Fruit fly (Drosophila melanogaster) whole organism, wandering third instar larva: Measurements from ENCODE around the gene CG10584.

Experiments
- Abd-B ChIP-seq: fragments of >200 bp; optimal IDR thresholded peaks from 2 replicates; lab custom pipeline; 2017; ENCODE audit warnings: missing biosample characterization, missing genetic modification characterization
- CG32264 ChIP-seq: fragments of 200-800 bp; sonication (Bioruptor generic); optimal IDR thresholded peaks from 2 replicates; lab custom pipeline; 2016; ENCODE audit warnings: missing biosample characterization, missing genetic modification characterization
- CG9705 ChIP-seq: fragments of 200-800 bp; sonication (Bioruptor generic); optimal IDR thresholded peaks from 2 replicates; lab custom pipeline; 2018; ENCODE audit warnings: missing biosample characterization, mild to moderate bottlenecking, missing genetic modification characterization
- CrebA ChIP-seq: fragments of 200-800 bp; sonication (Bioruptor generic); optimal IDR thresholded peaks from 2 replicates; lab custom pipeline; 2016; ENCODE audit warnings: missing biosample characterization, mild to moderate bottlenecking, missing genetic modification characterization, borderline replicate concordance
- Dfd ChIP-seq: fragments of >200 bp; optimal IDR thresholded peaks from 2 replicates; lab custom pipeline; 2017; ENCODE audit warnings: missing biosample characterization, missing genetic modification characterization
- Dif ChIP-seq: fragments of 200-275, 200-300 bp; sonication (Bioruptor generic); optimal IDR thresholded peaks from 2 replicates; lab custom pipeline; 2018; ENCODE audit warnings: missing biosample characterization, missing genetic modification characterization; ENCODE audit not compliant: partially characterized antibody
- GATAd ChIP-seq: sonication (Bioruptor generic); optimal IDR thresholded peaks from 2 replicates; lab custom pipeline; 2016; ENCODE audit warnings: missing biosample characterization, missing genetic modification characterization
- Hnf4 ChIP-seq: fragments of 200-800 bp; sonication (Bioruptor generic); optimal IDR thresholded peaks from 2 replicates; lab custom pipeline; 2016; ENCODE audit warnings: missing biosample characterization, mild to moderate bottlenecking, missing genetic modification characterization
- Hr83 ChIP-seq: fragments of 200-300 bp; sonication (Bioruptor generic); optimal IDR thresholded peaks from 2 replicates; lab custom pipeline; 2016; ENCODE audit warnings: missing biosample characterization, mild to moderate bottlenecking, missing genetic modification characterization, moderate library complexity; ENCODE audit not compliant: poor library complexity, severe bottlenecking
- Jra ChIP-seq: sonication (Bioruptor generic); optimal IDR thresholded peaks from 2 replicates; lab custom pipeline; 2016; ENCODE audit warnings: missing biosample characterization, missing genetic modification characterization
- Mio ChIP-seq: sonication (Bioruptor generic); optimal IDR thresholded peaks from 2 replicates; lab custom pipeline; 2016; ENCODE audit warnings: missing biosample characterization, missing genetic modification characterization
- Myc ChIP-seq: fragments of >200 bp; optimal IDR thresholded peaks from 2 replicates; lab custom pipeline; 2017
- N ChIP-seq: fragments of >200 bp; optimal IDR thresholded peaks from 2 replicates; lab custom pipeline; 2018; ENCODE audit warnings: missing biosample characterization, missing external identifiers, missing genetic modification characterization
- OdsH ChIP-seq: fragments of 200-800 bp; sonication (Bioruptor generic); optimal IDR thresholded peaks from 2 replicates; lab custom pipeline; 2016; ENCODE audit warnings: missing biosample characterization, mild to moderate bottlenecking, missing genetic modification characterization
- Rel ChIP-seq, 2 experiments: fragments of 200-800 bp; sonication (Bioruptor generic) in 1 of 2; optimal IDR thresholded peaks; 2 replicates in 1 of 2; 3 replicates in 1 of 2; lab custom pipeline; 2016 to 2019; ENCODE audit warnings: mild to moderate bottlenecking in 2 of 2, missing biosample characterization in 2 of 2, missing genetic modification characterization in 2 of 2, moderate library complexity in 1 of 2
- Sp1 ChIP-seq: fragments of 200-800 bp; sonication (Bioruptor generic); optimal IDR thresholded peaks from 3 replicates; lab custom pipeline; 2019; ENCODE audit warnings: missing biosample characterization, mild to moderate bottlenecking, missing genetic modification characterization, moderate library complexity
- br ChIP-seq: fragments of 200-800 bp; sonication (Bioruptor generic); optimal IDR thresholded peaks from 2 replicates; lab custom pipeline; 2016; ENCODE audit warnings: missing biosample characterization, missing genetic modification characterization
- brk ChIP-seq: fragments of 200-800 bp; sonication (Bioruptor generic); optimal IDR thresholded peaks from 2 replicates; lab custom pipeline; 2016; ENCODE audit warnings: missing biosample characterization, mild to moderate bottlenecking, missing genetic modification characterization
- dl ChIP-seq, 2 experiments: fragments of 175-275, 200-275 bp in 1 of 2; fragments of 200-275 bp in 1 of 2; sonication (Bioruptor generic); optimal IDR thresholded peaks; lab custom pipeline; 2018; ENCODE audit warnings: mild to moderate bottlenecking in 2 of 2, missing biosample characterization in 2 of 2, missing genetic modification characterization in 2 of 2, moderate library complexity in 2 of 2; ENCODE audit not compliant: partially characterized antibody in 2 of 2, insufficient read depth in 1 of 2
- dmrt93B ChIP-seq: fragments of 200-800 bp; sonication (Bioruptor generic); optimal IDR thresholded peaks from 2 replicates; lab custom pipeline; 2018; ENCODE audit warnings: missing biosample characterization, mild to moderate bottlenecking, missing genetic modification characterization
- dsf ChIP-seq: sonication (Bioruptor generic); optimal IDR thresholded peaks from 2 replicates; lab custom pipeline; 2016; ENCODE audit warnings: missing biosample characterization, missing genetic modification characterization, borderline replicate concordance
- ey ChIP-seq: fragments of 200-800 bp; sonication (Bioruptor generic); optimal IDR thresholded peaks from 2 replicates; lab custom pipeline; 2016; ENCODE audit warnings: missing biosample characterization, missing genetic modification characterization
- foxo ChIP-seq, 2 experiments: fragments of 200-800 bp; sonication (Bioruptor generic); optimal IDR thresholded peaks; 2 replicates in 1 of 2; 3 replicates in 1 of 2; lab custom pipeline; 2016 to 2017; ENCODE audit warnings: missing biosample characterization in 2 of 2, missing genetic modification characterization in 2 of 2
- fru ChIP-seq: fragments of 200-800 bp; sonication (Bioruptor generic); optimal IDR thresholded peaks from 3 replicates; lab custom pipeline; 2016; ENCODE audit warnings: missing biosample characterization, mild to moderate bottlenecking, missing genetic modification characterization
- h ChIP-seq: fragments of 200-800 bp; sonication (Bioruptor generic); optimal IDR thresholded peaks from 3 replicates; lab custom pipeline; 2016; ENCODE audit warnings: missing biosample characterization, mild to moderate bottlenecking, missing genetic modification characterization
- jim ChIP-seq: fragments of 175-275, 200-325 bp; sonication (Bioruptor generic); optimal IDR thresholded peaks from 2 replicates; lab custom pipeline; 2016; ENCODE audit warnings: missing biosample characterization, mild to moderate bottlenecking, missing genetic modification characterization
- lola ChIP-seq: fragments of >200 bp; optimal IDR thresholded peaks from 2 replicates; lab custom pipeline; 2017; ENCODE audit warnings: missing biosample characterization, missing genetic modification characterization
- pan ChIP-seq: fragments of >200 bp; optimal IDR thresholded peaks from 2 replicates; lab custom pipeline; 2017
- psq ChIP-seq: fragments of 200-800 bp; sonication (Bioruptor generic); optimal IDR thresholded peaks from 3 replicates; lab custom pipeline; 2017; ENCODE audit warnings: missing biosample characterization, mild to moderate bottlenecking, missing genetic modification characterization, moderate library complexity
- rgr ChIP-seq: fragments of 200-800 bp; sonication (Bioruptor generic); optimal IDR thresholded peaks from 3 replicates; lab custom pipeline; 2016; ENCODE audit warnings: missing biosample characterization, mild to moderate bottlenecking, missing genetic modification characterization
- sage ChIP-seq: fragments of 200-800 bp; sonication (Bioruptor generic); optimal IDR thresholded peaks from 2 replicates; lab custom pipeline; 2016; ENCODE audit warnings: missing biosample characterization, mild to moderate bottlenecking, missing genetic modification characterization
- sv ChIP-seq: fragments of 200-800 bp; sonication (Bioruptor generic); optimal IDR thresholded peaks from 3 replicates; lab custom pipeline; 2016; ENCODE audit warnings: missing biosample characterization, missing genetic modification characterization
- tai ChIP-seq: sonication (Bioruptor generic); optimal IDR thresholded peaks from 2 replicates; lab custom pipeline; 2016; ENCODE audit warnings: missing biosample characterization, missing genetic modification characterization
- usp ChIP-seq: fragments of >200 bp; optimal IDR thresholded peaks from 2 replicates; lab custom pipeline; 2017; ENCODE audit warnings: missing biosample characterization, missing genetic modification characterization
- woc ChIP-seq: sonication (Bioruptor generic); optimal IDR thresholded peaks from 2 replicates; lab custom pipeline; 2016; ENCODE audit warnings: missing biosample characterization, mild to moderate bottlenecking, missing genetic modification characterization

CG10584 gene

dm6 chr3L:21026917-21027517 lies 4.1 kb downstream of the CG10584 start, which contains the start of gene skd:
Gene skd, minus strand, starts transcription at chr3L:21027434.
- TF ChIP-seq br (GFP tag; lab: Kevin White, UChicago) = peak; percentile 8
- TF ChIP-seq h = peak; percentile 1
- peak; percentile 77 for TF ChIP-seq psq (GFP tag; lab: Kevin White, UChicago)
- TF ChIP-seq CrebA = no peak
- TF ChIP-seq lola (GFP tag; lab: Kevin White, UChicago) = peak; percentile 1
- TF ChIP-seq Abd-B (GFP tag; lab: Kevin White, UChicago) = peak; percentile 5
- no peak for TF ChIP-seq ey (GFP tag; lab: Kevin White, UChicago)
- no peak for TF ChIP-seq Rel (GFP tag; optimal IDR thresholded peaks at IDR 0.05; lab: Kevin White, UChicago)
- no peak for TF ChIP-seq Rel (tag; optimal IDR thresholded peaks at IDR 0.05; lab: Kevin White, UChicago)
- no peak for TF ChIP-seq dl (GFP tag; optimal IDR thresholded peaks at IDR 0.05; lab: Kevin White, UChicago; ENCODE audit: insufficient read depth in 1 of 2, partially characterized antibody in 2 of 2)
- no peak for TF ChIP-seq Dif
- no peak for TF ChIP-seq Sp1 (GFP tag; lab: Kevin White, UChicago)

- TF ChIP-seq sage (GFP tag; lab: Kevin White, UChicago) (no peak), Rel (GFP tag; optimal IDR thresholded peaks at IDR 0.05; lab: Kevin White, UChicago) (no peak), Rel (tag; optimal IDR thresholded peaks at IDR 0.05; lab: Kevin White, UChicago) (peak; percentile 47), N (GFP tag; lab: Kevin White, UChicago) (peak; percentile 71), tai (GFP tag; lab: Kevin White, UChicago) (no peak), GATAd (GFP tag; lab: Kevin White, UChicago) (no peak), Dfd (GFP tag; lab: Kevin White, UChicago) (no peak), CG32264 (no peak), Mio (no peak), usp (GFP tag; lab: Kevin White, UChicago) (no peak), dsf (GFP tag; lab: Kevin White, UChicago) (no peak), lola (GFP tag; lab: Kevin White, UChicago) (no peak), dmrt93B (GFP tag; lab: Kevin White, UChicago) (no peak), Dif (peak; percentile 98), sv (GFP tag; lab: Kevin White, UChicago) (no peak), foxo (GFP tag; optimal IDR thresholded peaks at IDR 0.05; lab: Kevin White, UChicago) (peak in 1 of 2 experiments; percentile 41), h (no peak), dl (GFP tag; optimal IDR thresholded peaks at IDR 0.05; lab: Kevin White, UChicago; ENCODE audit: insufficient read depth in 1 of 2, partially characterized antibody in 2 of 2) (peak; percentile 94 to 98), Hr83 (GFP tag; lab: Kevin White, UChicago) (peak; percentile 88), OdsH (peak; percentile 25), brk (peak; percentile 36), psq (GFP tag; lab: Kevin White, UChicago) (peak; percentile 87), pan (no peak), br (GFP tag; lab: Kevin White, UChicago) (no peak), jim (peak; percentile 55), CrebA (no peak), woc (GFP tag; lab: Kevin White, UChicago) (no peak), fru (GFP tag; lab: Kevin White, UChicago) (no peak), Abd-B (GFP tag; lab: Kevin White, UChicago) (no peak)
Observed at dm6 chr3L:21026025-21026916, 4.9 kb downstream of the CG10584 start.

dm6 chr3L:21024965-21025833 lies 6.0 kb downstream of the CG10584 start:
- TF ChIP-seq foxo (GFP tag; optimal IDR thresholded peaks at IDR 0.05; lab: Kevin White, UChicago) = no peak
- no peak for TF ChIP-seq Myc (lab: Kevin White, UChicago)
- TF ChIP-seq h = peak; percentile 4
- peak; percentile 89 for TF ChIP-seq Dif
- no peak for TF ChIP-seq pan
- TF ChIP-seq OdsH = peak; percentile 23
- TF ChIP-seq CrebA = no peak
- no peak for TF ChIP-seq Abd-B (GFP tag; lab: Kevin White, UChicago)
- no peak for TF ChIP-seq rgr
- peak; percentile 39 to 84 for TF ChIP-seq dl (GFP tag; optimal IDR thresholded peaks at IDR 0.05; lab: Kevin White, UChicago; ENCODE audit: insufficient read depth in 1 of 2, partially characterized antibody in 2 of 2)
- peak; percentile 31 for TF ChIP-seq psq (GFP tag; lab: Kevin White, UChicago)
- TF ChIP-seq lola (GFP tag; lab: Kevin White, UChicago) = no peak
- TF ChIP-seq woc (GFP tag; lab: Kevin White, UChicago) = no peak
- TF ChIP-seq jim = peak; percentile 13
- TF ChIP-seq sage (GFP tag; lab: Kevin White, UChicago) = peak; percentile 37
- TF ChIP-seq ey (GFP tag; lab: Kevin White, UChicago) = no peak
- no peak for TF ChIP-seq Mio
- no peak for TF ChIP-seq CG9705 (GFP tag; lab: Kevin White, UChicago)
- no peak for TF ChIP-seq tai (GFP tag; lab: Kevin White, UChicago)
- no peak for TF ChIP-seq usp (GFP tag; lab: Kevin White, UChicago)
- peak; percentile 44 for TF ChIP-seq Sp1 (GFP tag; lab: Kevin White, UChicago)
- TF ChIP-seq dmrt93B (GFP tag; lab: Kevin White, UChicago) = no peak
- no peak for TF ChIP-seq Rel (GFP tag; optimal IDR thresholded peaks at IDR 0.05; lab: Kevin White, UChicago)
- peak; percentile 27 for TF ChIP-seq Rel (tag; optimal IDR thresholded peaks at IDR 0.05; lab: Kevin White, UChicago)
- TF ChIP-seq fru (GFP tag; lab: Kevin White, UChicago) = no peak
- no peak for TF ChIP-seq Hnf4 (GFP tag; lab: Kevin White, UChicago)
- no peak for TF ChIP-seq dsf (GFP tag; lab: Kevin White, UChicago)
- TF ChIP-seq CG32264 = peak; percentile 15
- TF ChIP-seq Jra (GFP tag; lab: Kevin White, UChicago) = no peak
